Fruit fly (Drosophila melanogaster): Measurements from ENCODE around the gene CG11345.

dm6 chr3L:4408313-4409133 lies 49.4 kb downstream of the CG11345 start:
- TF ChIP-seq ttk (optimal IDR thresholded peaks at IDR 0.05) (no peak), h (optimal IDR thresholded peaks at IDR 0.05) (no peak), Sin3A (optimal IDR thresholded peaks at IDR 0.05) (no peak), psq (optimal IDR thresholded peaks at IDR 0.05) (no peak), insv (optimal IDR thresholded peaks at IDR 0.05) (no peak)

All from Kc167 (cell line).